ENCODE assay signal across 1 worm cellular context in the genomic region with DNA sequence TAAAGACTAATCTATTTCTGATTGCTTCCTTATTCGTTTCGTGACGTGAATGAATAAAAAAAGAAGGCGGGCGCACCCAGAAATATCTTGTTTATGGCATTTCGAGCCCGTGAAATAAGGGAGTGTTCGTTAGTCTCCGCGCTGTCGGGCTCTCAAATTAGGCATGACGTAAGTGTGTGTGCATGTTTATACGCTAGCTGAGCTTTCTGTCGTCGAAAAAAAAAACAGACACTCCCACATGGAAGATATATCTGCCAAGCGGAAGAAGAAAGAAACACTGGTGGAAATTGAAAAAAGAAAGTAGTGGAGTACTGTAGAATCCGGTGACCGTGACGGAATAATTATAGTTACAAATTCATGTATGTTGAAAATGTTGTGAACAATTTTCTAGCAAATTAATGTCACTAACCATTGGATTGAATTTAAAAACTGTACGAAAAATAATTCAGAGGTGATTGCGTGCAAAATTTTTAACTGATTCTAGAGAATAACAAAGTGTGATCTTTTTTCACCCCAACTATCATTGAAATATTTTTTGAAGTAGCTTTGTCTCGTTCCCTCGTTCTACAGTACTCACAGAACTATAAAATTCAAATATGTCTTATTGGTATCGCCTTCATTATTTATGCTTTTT.
TF ChIP-seq lines count a peak whose summit lies in the region.

No protein-coding gene starts in this region.

TF ChIP-seq in whole organism, L1 larva, 84 proteins besides CTCF, POLR2A, EP300 and RAD21 (continued from another document):
- TF ChIP-seq elt-3 (tag; optimal IDR thresholded peaks at IDR 0.05; lab: Kevin White, UChicago): peak in 1 of 6 experiments; percentile 3
- no peak for TF ChIP-seq fos-1 (tag; optimal IDR thresholded peaks at IDR 0.05; lab: Kevin White, UChicago)
- no peak for TF ChIP-seq vab-15 (tag; optimal IDR thresholded peaks at IDR 0.05; lab: Kevin White, UChicago)
- peak; percentile 37 for TF ChIP-seq rnt-1 (tag; optimal IDR thresholded peaks at IDR 0.05; lab: Kevin White, UChicago)
- no peak for TF ChIP-seq unc-86 (tag; optimal IDR thresholded peaks at IDR 0.05; lab: Kevin White, UChicago)
- TF ChIP-seq aha-1 (tag; optimal IDR thresholded peaks at IDR 0.05; lab: Kevin White, UChicago): no peak
- no peak for TF ChIP-seq nhr-12 (tag; optimal IDR thresholded peaks at IDR 0.05; lab: Kevin White, UChicago)
- no peak for TF ChIP-seq nhr-19 (GFP tag; conservative IDR thresholded peaks at IDR 0.05; lab: Robert Waterston, UW)
- no peak for TF ChIP-seq grh-1 (GFP tag; IDR thresholded peaks at IDR 0.05; lab: Robert Waterston, UW)
- TF ChIP-seq efl-1 (optimal IDR thresholded peaks at IDR 0.05; lab: Kevin White, UChicago): no peak
- peak in 1 of 2 experiments; percentile 73 for TF ChIP-seq efl-1 (GFP tag; optimal IDR thresholded peaks at IDR 0.05 in 1 of 2; lab: Kevin White, UChicago)
- TF ChIP-seq egl-13 (tag; optimal IDR thresholded peaks at IDR 0.05; lab: Kevin White, UChicago): no peak
- no peak for TF ChIP-seq lin-39 (tag; optimal IDR thresholded peaks at IDR 0.05; lab: Kevin White, UChicago)
- TF ChIP-seq nhr-237 (tag; optimal IDR thresholded peaks at IDR 0.05; lab: Kevin White, UChicago): no peak
- TF ChIP-seq snpc-4 (tag; optimal IDR thresholded peaks at IDR 0.05; lab: Kevin White, UChicago): no peak
- TF ChIP-seq tlp-1 (tag; optimal IDR thresholded peaks at IDR 0.05; lab: Kevin White, UChicago): no peak
- TF ChIP-seq ceh-8 (GFP tag; optimal IDR thresholded peaks at IDR 0.05; lab: Kevin White, UChicago): no peak
- no peak for TF ChIP-seq blmp-1 (tag; optimal IDR thresholded peaks at IDR 0.05; lab: Kevin White, UChicago)
- no peak for TF ChIP-seq unc-62 (GFP tag; optimal IDR thresholded peaks at IDR 0.05; lab: Kevin White, UChicago)
- no peak for TF ChIP-seq nhr-20 (tag; optimal IDR thresholded peaks at IDR 0.05; lab: Kevin White, UChicago)
- no peak for TF ChIP-seq pqm-1 (tag; optimal IDR thresholded peaks at IDR 0.05; lab: Kevin White, UChicago)
- TF ChIP-seq Y116A8C.19 (tag; optimal IDR thresholded peaks at IDR 0.05; lab: Kevin White, UChicago; ENCODE audit: borderline replicate concordance): no peak
- no peak for TF ChIP-seq nhr-84 (tag; optimal IDR thresholded peaks at IDR 0.05; lab: Kevin White, UChicago)
- no peak for TF ChIP-seq pax-3 (tag; optimal IDR thresholded peaks at IDR 0.05; lab: Kevin White, UChicago)
- no peak for TF ChIP-seq hlh-17 (GFP tag; optimal IDR thresholded peaks at IDR 0.05; lab: Kevin White, UChicago; ENCODE audit: borderline replicate concordance)
- no peak for TF ChIP-seq ets-5 (GFP tag; IDR thresholded peaks at IDR 0.05; lab: Robert Waterston, UW)
- no peak for TF ChIP-seq C16A3.4 (tag; optimal IDR thresholded peaks at IDR 0.05; lab: Kevin White, UChicago)
- TF ChIP-seq mep-1 (tag; optimal IDR thresholded peaks at IDR 0.05; lab: Kevin White, UChicago): no peak
- no peak for TF ChIP-seq unc-30 (tag; optimal IDR thresholded peaks at IDR 0.05; lab: Kevin White, UChicago)
- TF ChIP-seq alr-1 (tag; optimal IDR thresholded peaks at IDR 0.05; lab: Kevin White, UChicago; ENCODE audit: borderline replicate concordance): no peak
- no peak for TF ChIP-seq swsn-7 (tag; optimal IDR thresholded peaks at IDR 0.05; lab: Kevin White, UChicago)
- TF ChIP-seq fkh-4 (tag; optimal IDR thresholded peaks at IDR 0.05; lab: Kevin White, UChicago; ENCODE audit: borderline replicate concordance): no peak
- no peak for TF ChIP-seq F16B12.6 (tag; optimal IDR thresholded peaks at IDR 0.05; lab: Kevin White, UChicago)
- peak; percentile 72 for TF ChIP-seq ceh-63 (GFP tag; optimal IDR thresholded peaks at IDR 0.05; lab: Kevin White, UChicago)
- no peak for TF ChIP-seq lin-14 (GFP tag; optimal IDR thresholded peaks at IDR 0.05; lab: Kevin White, UChicago)
- peak; percentile 17 for TF ChIP-seq lin-13 (GFP tag; optimal IDR thresholded peaks at IDR 0.05; lab: Kevin White, UChicago)
- TF ChIP-seq fkh-8 (tag; optimal IDR thresholded peaks at IDR 0.05; lab: Kevin White, UChicago): no peak
- no peak for TF ChIP-seq lir-3 (tag; optimal IDR thresholded peaks at IDR 0.05; lab: Kevin White, UChicago; ENCODE audit: poor library complexity)
- TF ChIP-seq nhr-76 (tag; optimal IDR thresholded peaks at IDR 0.05; lab: Kevin White, UChicago): no peak
- TF ChIP-seq mef-2 (tag; optimal IDR thresholded peaks at IDR 0.05; lab: Kevin White, UChicago): no peak
